Worm (Caenorhabditis elegans): Measurements from ENCODE around the gene unc-116.

Gene unc-116

DNA sequence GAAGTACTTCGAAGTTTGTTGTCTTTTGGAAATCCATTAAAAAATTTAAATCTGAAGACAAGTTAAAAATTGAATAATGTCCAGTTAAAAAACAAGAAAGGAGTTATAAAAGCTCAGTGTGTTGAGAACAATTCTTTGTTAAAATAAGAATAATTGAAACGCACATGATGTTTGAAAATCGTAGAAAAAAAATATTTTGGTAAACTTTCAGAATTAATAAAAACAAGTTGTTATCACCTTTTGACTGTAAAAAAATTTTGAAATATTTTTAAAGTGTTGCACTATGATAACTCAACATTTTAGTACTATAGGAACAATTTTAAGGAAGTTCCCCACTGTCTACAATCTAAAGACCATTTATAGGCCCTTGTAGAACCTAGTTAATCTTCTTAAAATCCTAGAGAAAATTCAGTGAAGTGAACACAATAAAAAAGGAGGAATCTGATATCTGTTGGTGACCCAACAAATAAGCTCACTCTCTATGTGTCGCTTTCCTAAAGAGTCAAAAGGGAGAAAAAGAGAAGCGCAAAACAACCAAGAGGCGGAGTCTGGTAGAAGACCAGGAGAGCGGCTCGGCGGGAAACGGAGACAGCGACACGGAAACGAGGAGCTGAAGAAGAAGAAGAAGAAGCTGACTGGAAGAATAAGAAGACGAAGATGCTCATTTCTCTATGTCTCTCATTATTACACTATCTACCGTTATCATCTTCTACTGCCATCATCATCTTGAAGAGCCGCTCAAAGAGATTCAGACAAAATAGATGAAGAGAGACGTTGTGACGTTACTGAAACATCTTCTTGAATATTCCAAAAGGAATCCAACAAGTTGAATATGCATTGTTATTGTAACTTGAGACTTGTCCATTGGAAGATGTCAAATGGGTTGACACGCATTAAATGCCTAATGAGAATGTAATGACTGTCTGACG is 39.7 kb upstream of the unc-116 start, which contains the start of gene ZK353.10:
ZK353.10 (minus strand) TSS at position 51 of the 929 bp plus-strand sequence.
- TF ChIP-seq Y79H2A.3 (GFP tag; conservative IDR thresholded peaks at IDR 0.05) (no peak), bed-1 (GFP tag; IDR thresholded peaks at IDR 0.05) (no peak), attf-5 (GFP tag; optimal IDR thresholded peaks at IDR 0.05) (no peak), die-1 (tag; optimal IDR thresholded peaks at IDR 0.05) (no peak), ccch-3 (GFP tag; optimal IDR thresholded peaks at IDR 0.05) (no peak), let-526 (GFP tag; IDR thresholded peaks at IDR 0.05) (no peak), ceh-91 (GFP tag; IDR thresholded peaks at IDR 0.05) (no peak), madf-3 (GFP tag; IDR thresholded peaks at IDR 0.05) (no peak), gei-17 (GFP tag; optimal IDR thresholded peaks at IDR 0.05) (no peak)

DNA sequence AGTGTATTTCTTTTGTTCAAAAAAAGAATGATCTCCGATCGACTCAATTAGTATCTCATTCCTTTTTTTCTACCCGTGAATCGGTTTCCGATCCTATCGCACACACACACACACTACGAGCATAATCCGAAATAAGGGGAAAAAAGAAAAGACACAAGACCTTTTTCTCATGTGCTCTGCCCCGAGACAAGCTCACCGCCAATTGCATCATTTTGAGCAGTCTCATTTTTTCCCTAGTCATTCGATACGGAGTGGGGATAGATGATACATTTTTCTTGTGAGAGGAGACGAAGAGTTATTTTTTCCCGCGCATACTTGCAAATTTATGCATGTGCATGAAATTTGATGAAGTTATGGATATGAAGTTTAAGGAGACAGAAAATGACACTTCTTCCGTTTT is 37.3 kb upstream of the unc-116 start:
- no peak for TF ChIP-seq F39B2.1 (GFP tag; IDR thresholded peaks at IDR 0.05)
- 0 out of 2 replicates have a peak, but pooled peaks have one; percentile 19 for TF ChIP-seq nfyb-1 (GFP tag; IDR thresholded peaks at IDR 0.05)
- TF ChIP-seq K12H6.12 (tag; optimal IDR thresholded peaks at IDR 0.05) = peak; percentile 22

DNA sequence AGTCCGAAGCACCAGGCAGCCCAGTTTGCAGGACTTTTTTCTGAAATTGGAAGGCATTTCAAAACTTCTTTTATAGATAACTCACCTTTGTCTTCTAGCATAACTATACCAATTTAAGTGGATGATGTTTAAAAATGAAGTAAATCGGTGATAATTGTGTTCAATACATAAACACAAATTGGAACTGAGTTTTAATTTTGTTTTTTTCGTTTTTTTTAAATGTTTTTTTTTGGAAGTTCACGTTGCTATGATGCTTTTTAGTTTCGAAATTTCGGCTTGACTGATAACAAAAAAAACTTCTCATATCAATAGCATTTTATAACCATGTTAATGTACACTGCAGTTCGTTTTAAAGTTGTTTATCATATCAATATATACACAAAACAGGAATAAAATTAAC is 34.6 kb upstream of the unc-116 start, which contains the start of gene ZK353.4:
ZK353.4 (minus strand) TSS at position 101 of the 400 bp plus-strand sequence.
- TF ChIP-seq hmg-20 (GFP tag; IDR thresholded peaks at IDR 0.05) (no peak), nhr-27 (tag; optimal IDR thresholded peaks at IDR 0.05) (no peak), ztf-6 (GFP tag; IDR thresholded peaks at IDR 0.05) (no peak), K12H6.12 (tag; optimal IDR thresholded peaks at IDR 0.05) (no peak), T26A5.8 (tag; optimal IDR thresholded peaks at IDR 0.05) (no peak), mes-4 (tag; optimal IDR thresholded peaks at IDR 0.05) (no peak), F37B4.10 (GFP tag; IDR thresholded peaks at IDR 0.05) (no peak), F10E7.11 (tag; optimal IDR thresholded peaks at IDR 0.05) (no peak), Y79H2A.3 (GFP tag; conservative IDR thresholded peaks at IDR 0.05) (no peak), lsl-1 (GFP tag; optimal IDR thresholded peaks at IDR 0.05) (no peak), gei-17 (GFP tag; optimal IDR thresholded peaks at IDR 0.05) (no peak), bed-2 (GFP tag; IDR thresholded peaks at IDR 0.05) (no peak), hsf-1 (GFP tag; IDR thresholded peaks at IDR 0.05) (no peak), B0019.2 (GFP tag; conservative IDR thresholded peaks at IDR 0.05) (no peak), chd-7 (tag; optimal IDR thresholded peaks at IDR 0.05) (no peak), efl-1 (GFP tag; optimal IDR thresholded peaks at IDR 0.05) (no peak), lsy-27 (tag; optimal IDR thresholded peaks at IDR 0.05; ENCODE audit: borderline replicate concordance, insufficient read depth) (no peak), dpl-1 (GFP tag; optimal IDR thresholded peaks at IDR 0.05) (no peak), cebp-2 (GFP tag; IDR thresholded peaks at IDR 0.05) (no peak), nhr-90 (tag; optimal IDR thresholded peaks at IDR 0.05) (no peak)

DNA sequence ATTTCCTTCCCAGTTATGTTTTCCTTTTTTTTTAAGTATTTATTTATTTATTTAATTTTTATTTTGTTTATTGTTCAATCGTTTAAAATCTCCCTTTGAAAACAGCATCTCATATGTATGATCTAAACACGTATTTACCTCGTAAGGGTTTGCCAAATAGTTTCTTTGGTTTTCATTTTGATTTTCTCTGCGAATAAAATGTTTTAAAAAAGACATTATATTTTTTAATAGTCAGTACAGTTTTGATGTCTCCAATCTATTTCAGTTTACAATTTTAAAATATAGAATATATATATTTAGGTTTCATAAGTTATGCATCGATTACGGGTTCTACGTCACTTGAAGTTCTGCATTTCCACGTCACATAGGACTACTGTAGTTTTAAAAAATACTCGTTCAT is 25.7 kb upstream of the unc-116 start, which contains the start of gene R05D3.12:
R05D3.12 (plus strand) TSS at position 301 of the 400 bp plus-strand sequence.
- peak; percentile 27; the same call in 1 of the 2 replicates for TF ChIP-seq madf-6 (GFP tag; IDR thresholded peaks at IDR 0.05)
- 0 out of 2 replicates have a peak, but pooled peaks have one; percentile 16 for TF ChIP-seq Y53G8AR.9 (GFP tag; conservative IDR thresholded peaks at IDR 0.05)
- no peak for TF ChIP-seq tbx-9 (tag; optimal IDR thresholded peaks at IDR 0.05; ENCODE audit: borderline replicate concordance)
